Fruit fly (Drosophila melanogaster) whole organism, embryonic: ENCODE data around the gene Cyp1.

ENCODE experiments used
- Abd-B ChIP-seq: fragments of 200-800 bp; sonication (Bioruptor generic); optimal IDR thresholded peaks from 2 replicates; lab custom pipeline; 2018; ENCODE audit warnings: missing biosample characterization, mild to moderate bottlenecking, missing genetic modification characterization, moderate library complexity
- Adf1 ChIP-seq: fragments of 200-800 bp; sonication (Bioruptor generic); IDR thresholded peaks from 2 replicates; pipeline ENCODE4 v1.3.6; 2022; ENCODE audit warnings: missing biosample characterization, missing genetic modification characterization
- CG10267 ChIP-seq: fragments of 200-800 bp; sonication (Bioruptor generic); optimal IDR thresholded peaks from 2 replicates; lab custom pipeline; 2018; ENCODE audit warnings: missing biosample characterization, mild to moderate bottlenecking, missing genetic modification characterization, moderate library complexity
- CG10979 ChIP-seq: fragments of 200-800 bp; sonication (Bioruptor generic); optimal IDR thresholded peaks from 2 replicates; lab custom pipeline; 2018; ENCODE audit warnings: missing biosample characterization, mild to moderate bottlenecking, missing genetic modification characterization, moderate library complexity
- CG11695 ChIP-seq: fragments of 200-800 bp; sonication (Bioruptor generic); IDR thresholded peaks from 3 replicates; pipeline ENCODE4 v1.3.6; 2022; ENCODE audit warnings: missing biosample characterization, missing genetic modification characterization
- CG15696 ChIP-seq: fragments of 200-800 bp; sonication (Bioruptor generic); optimal IDR thresholded peaks from 2 replicates; lab custom pipeline; 2019; ENCODE audit warnings: missing biosample characterization, mild to moderate bottlenecking, missing genetic modification characterization, moderate library complexity
- CG1602 ChIP-seq: fragments of 200-800 bp; sonication (Bioruptor generic); optimal IDR thresholded peaks from 3 replicates; lab custom pipeline; 2016; ENCODE audit warnings: missing biosample characterization, missing genetic modification characterization
- CG1647 ChIP-seq: fragments of 200-800 bp; sonication (Bioruptor generic); optimal IDR thresholded peaks from 3 replicates; lab custom pipeline; 2016; ENCODE audit warnings: missing biosample characterization, missing genetic modification characterization
- CG17186 ChIP-seq: fragments of 200-800 bp; sonication (Bioruptor generic); optimal IDR thresholded peaks from 3 replicates; lab custom pipeline; 2017; ENCODE audit warnings: missing biosample characterization, missing genetic modification reagents, missing genetic modification characterization
- CG17568 ChIP-seq: fragments of 200-800 bp; sonication (Bioruptor generic); optimal IDR thresholded peaks from 2 replicates; lab custom pipeline; 2018; ENCODE audit warnings: missing biosample characterization, mild to moderate bottlenecking, missing genetic modification characterization, moderate library complexity
- CG17829 ChIP-seq: fragments of 200-800 bp; optimal IDR thresholded peaks from 2 replicates; lab custom pipeline; 2019; ENCODE audit warnings: missing biosample characterization, mild to moderate bottlenecking, missing genetic modification characterization, moderate library complexity
- CG2678 ChIP-seq: fragments of 200-800 bp; sonication (Bioruptor generic); optimal IDR thresholded peaks from 3 replicates; lab custom pipeline; 2019; ENCODE audit warnings: missing biosample characterization, mild to moderate bottlenecking, missing genetic modification characterization, moderate library complexity
- CG3163 ChIP-seq: fragments of 200-800 bp; sonication (Bioruptor generic); optimal IDR thresholded peaks from 3 replicates; lab custom pipeline; 2016; ENCODE audit warnings: missing biosample characterization, missing genetic modification characterization
- CG32767 ChIP-seq: fragments of 200-800 bp; sonication (Bioruptor generic); IDR thresholded peaks from 2 replicates; pipeline ENCODE4 v1.3.6; 2022; ENCODE audit warnings: missing biosample characterization, missing genetic modification characterization
- CG33213 ChIP-seq: fragments of 200-800 bp; sonication (Bioruptor generic); optimal IDR thresholded peaks from 3 replicates; lab custom pipeline; 2016; ENCODE audit warnings: missing biosample characterization, missing genetic modification characterization
- CG34224 ChIP-seq: fragments of 200-800 bp; sonication (Bioruptor generic); IDR thresholded peaks from 3 replicates; pipeline ENCODE4 v1.3.6; 2022; ENCODE audit warnings: missing biosample characterization, missing genetic modification characterization; ENCODE audit not compliant: partially characterized antibody
- CG4820 ChIP-seq: fragments of 200-800 bp; sonication (Bioruptor generic); optimal IDR thresholded peaks from 3 replicates; lab custom pipeline; 2016; ENCODE audit warnings: missing biosample characterization, missing genetic modification characterization
- CG6254 ChIP-seq: fragments of 200-800 bp; sonication (Bioruptor generic); optimal IDR thresholded peaks from 3 replicates; lab custom pipeline; 2017; ENCODE audit warnings: mild to moderate bottlenecking, missing biosample characterization, missing genetic modification reagents, missing genetic modification characterization
- CG9609 ChIP-seq: fragments of 200-800 bp; sonication (Bioruptor generic); optimal IDR thresholded peaks from 3 replicates; lab custom pipeline; 2016; ENCODE audit warnings: missing biosample characterization, missing genetic modification characterization
- CG9876 ChIP-seq: fragments of 200-800 bp; sonication (Bioruptor generic); optimal IDR thresholded peaks from 2 replicates; lab custom pipeline; 2016; ENCODE audit warnings: missing biosample characterization, missing genetic modification characterization
- CHES-1-like ChIP-seq: fragments of 200-800 bp; sonication (Bioruptor generic); optimal IDR thresholded peaks from 2 replicates; lab custom pipeline; 2016; ENCODE audit warnings: missing biosample characterization, missing genetic modification characterization
- Dfd ChIP-seq, 2 experiments: fragments of >200 bp; optimal IDR thresholded peaks; 2 replicates each; lab custom pipeline; 2017; ENCODE audit warnings: missing biosample characterization in 2 of 2, missing genetic modification characterization in 2 of 2
- Dp ChIP-seq: fragments of 200-800 bp; sonication (Bioruptor generic); optimal IDR thresholded peaks from 2 replicates; lab custom pipeline; 2018; ENCODE audit warnings: missing biosample characterization, mild to moderate bottlenecking, missing genetic modification characterization, moderate library complexity
- Dref ChIP-seq: fragments of 200-800 bp; sonication (Bioruptor generic); IDR thresholded peaks from 2 replicates; pipeline ENCODE4 v1.3.6; 2022; ENCODE audit warnings: missing biosample characterization, missing genetic modification characterization
- H2.0 ChIP-seq: fragments of 200-800 bp; sonication (Bioruptor generic); IDR thresholded peaks from 2 replicates; pipeline ENCODE4 v1.3.6; 2022; ENCODE audit warnings: missing biosample characterization, missing genetic modification characterization
- Hmr ChIP-seq: fragments of 200-800 bp; sonication (Bioruptor generic); optimal IDR thresholded peaks from 3 replicates; lab custom pipeline; 2017; ENCODE audit warnings: mild to moderate bottlenecking, missing biosample characterization, missing genetic modification reagents, missing genetic modification characterization
- MESR4 ChIP-seq: fragments of 200-800 bp; sonication (Bioruptor generic); optimal IDR thresholded peaks from 2 replicates; lab custom pipeline; 2018; ENCODE audit warnings: missing biosample characterization, mild to moderate bottlenecking, missing genetic modification characterization, moderate library complexity
- Meics ChIP-seq: fragments of 200-800 bp; sonication (Bioruptor generic); optimal IDR thresholded peaks from 2 replicates; lab custom pipeline; 2017; ENCODE audit warnings: missing biosample characterization, mild to moderate bottlenecking, missing genetic modification characterization
- Sin3A ChIP-seq: fragments of >200 bp; optimal IDR thresholded peaks from 2 replicates; lab custom pipeline; 2018
- abd-A ChIP-seq: fragments of 200-800 bp; sonication (Bioruptor generic); optimal IDR thresholded peaks from 3 replicates; lab custom pipeline; 2019; ENCODE audit warnings: missing biosample characterization, mild to moderate bottlenecking, missing genetic modification characterization, moderate library complexity
- bcd ChIP-seq: fragments of 200-800 bp; sonication (Bioruptor generic); optimal IDR thresholded peaks from 2 replicates; lab custom pipeline; 2017; ENCODE audit warnings: missing biosample characterization, mild to moderate bottlenecking, missing genetic modification characterization
- bowl ChIP-seq: fragments of 200-800 bp; sonication (Bioruptor generic); IDR thresholded peaks from 2 replicates; pipeline ENCODE4 v1.3.6; 2022; ENCODE audit warnings: missing biosample characterization, missing genetic modification characterization
- bsh ChIP-seq, 2 experiments: fragments of 200-800 bp; sonication (Bioruptor generic); optimal IDR thresholded peaks; 2 replicates each; lab custom pipeline; 2017 to 2018; ENCODE audit warnings: mild to moderate bottlenecking in 2 of 2, missing biosample characterization in 2 of 2, missing genetic modification characterization in 2 of 2, moderate library complexity in 1 of 2
- chm ChIP-seq: fragments of 200-800 bp; sonication (Bioruptor generic); IDR thresholded peaks from 2 replicates; pipeline ENCODE4 v1.3.6; 2022; ENCODE audit warnings: missing biosample characterization, missing genetic modification characterization
- eyg ChIP-seq: fragments of 200-800 bp; sonication (Bioruptor generic); optimal IDR thresholded peaks from 3 replicates; lab custom pipeline; 2016; ENCODE audit warnings: missing biosample characterization, missing genetic modification characterization
- ftz-f1 ChIP-seq: fragments of 200-800 bp; sonication (Bioruptor generic); optimal IDR thresholded peaks from 2 replicates; lab custom pipeline; 2016; ENCODE audit warnings: missing biosample characterization, missing genetic modification characterization
- gce ChIP-seq: fragments of 200-800 bp; sonication (Bioruptor generic); IDR thresholded peaks from 3 replicates; pipeline ENCODE4 v1.3.6; 2022; ENCODE audit warnings: missing biosample characterization, missing genetic modification characterization
- grau ChIP-seq: fragments of 200-800 bp; optimal IDR thresholded peaks from 3 replicates; lab custom pipeline; 2019; ENCODE audit warnings: missing biosample characterization, mild to moderate bottlenecking, missing genetic modification characterization, moderate library complexity
- her ChIP-seq: fragments of 200-800 bp; sonication (Bioruptor generic); optimal IDR thresholded peaks from 2 replicates; lab custom pipeline; 2016; ENCODE audit warnings: missing biosample characterization, missing genetic modification characterization
- jumu ChIP-seq: fragments of 200-800 bp; sonication (Bioruptor generic); optimal IDR thresholded peaks from 3 replicates; lab custom pipeline; 2016; ENCODE audit warnings: missing biosample characterization, missing genetic modification characterization
- mirr ChIP-seq: fragments of 200-800 bp; sonication (Bioruptor generic); optimal IDR thresholded peaks from 3 replicates; lab custom pipeline; 2018; ENCODE audit warnings: missing biosample characterization, mild to moderate bottlenecking, missing genetic modification characterization
- nerfin-1 ChIP-seq: fragments of 200-800 bp; sonication (Bioruptor generic); optimal IDR thresholded peaks from 3 replicates; lab custom pipeline; 2019; ENCODE audit warnings: missing biosample characterization, mild to moderate bottlenecking, missing genetic modification characterization, moderate library complexity
- onecut ChIP-seq: fragments of 200-800 bp; sonication (Bioruptor generic); IDR thresholded peaks from 2 replicates; pipeline ENCODE4 v1.3.6; 2022; ENCODE audit warnings: missing biosample characterization, missing genetic modification characterization
- pan ChIP-seq, 4 experiments: fragments of >200 bp in 3 of 4; fragments of 200-800 bp in 1 of 4; sonication (Bioruptor generic) in 1 of 4; optimal IDR thresholded peaks in 3 of 4; IDR thresholded peaks in 1 of 4; 2 replicates each; pipeline versions ENCODE4 v1.3.6 to Lab custom; 2017 to 2022; ENCODE audit warnings: missing biosample characterization in 2 of 4, missing genetic modification characterization in 2 of 4, mixed read lengths in 1 of 4
- rib ChIP-seq: fragments of 200-800 bp; sonication (Bioruptor generic); IDR thresholded peaks from 2 replicates; pipeline ENCODE4 v1.3.6; 2022; ENCODE audit warnings: missing biosample characterization, missing genetic modification characterization
- ro ChIP-seq: fragments of 200-800 bp; sonication (Bioruptor generic); IDR thresholded peaks from 2 replicates; pipeline ENCODE4 v1.3.6; 2022; ENCODE audit warnings: missing biosample characterization, missing genetic modification characterization
- sens ChIP-seq: fragments of 200-800 bp; sonication (Bioruptor generic); peaks from one replicate; lab custom pipeline; 2016; ENCODE audit warnings: missing biosample characterization, missing genetic modification characterization
- so ChIP-seq: fragments of 200-800 bp; sonication (Bioruptor generic); IDR thresholded peaks from 3 replicates; pipeline ENCODE4 v1.3.6; 2022; ENCODE audit warnings: missing biosample characterization, missing genetic modification characterization
- trem ChIP-seq: fragments of 200-800 bp; optimal IDR thresholded peaks from 3 replicates; lab custom pipeline; 2019; ENCODE audit warnings: missing biosample characterization, mild to moderate bottlenecking, missing genetic modification characterization, moderate library complexity
- zf30C ChIP-seq: fragments of 200-800 bp; sonication (Bioruptor generic); optimal IDR thresholded peaks from 3 replicates; lab custom pipeline; 2018; ENCODE audit warnings: missing biosample characterization, mild to moderate bottlenecking, missing genetic modification characterization

The Cyp1 gene

DNA sequence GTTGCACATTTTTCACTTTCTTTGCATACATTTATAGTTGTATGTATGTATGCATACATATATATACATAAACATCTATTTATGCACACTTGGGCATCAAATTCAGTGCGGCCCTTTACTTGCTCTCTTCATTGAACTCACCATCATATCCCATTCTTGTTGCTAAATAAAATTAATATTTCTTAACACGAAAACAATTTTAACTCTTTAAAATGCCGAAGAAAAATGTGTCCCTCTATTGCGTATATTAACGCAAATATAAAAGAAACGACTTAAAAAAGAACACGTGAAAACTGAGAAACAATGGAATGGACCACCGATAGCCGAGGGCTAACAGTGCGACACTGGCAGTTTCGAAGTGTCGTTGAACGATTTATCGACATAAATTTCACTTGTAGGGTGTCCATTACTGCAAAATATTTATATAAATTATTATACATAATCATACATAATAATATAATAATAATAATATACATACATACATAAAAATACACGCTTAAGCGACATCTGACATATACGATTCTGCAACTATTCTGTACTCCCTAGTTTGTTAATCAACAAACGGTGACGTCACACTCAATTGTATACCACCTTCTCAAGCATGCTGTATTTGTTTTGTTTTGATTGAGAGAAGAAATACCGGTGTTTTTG lies 38.6 kb upstream of the Cyp1 start, which contains the start of the genes U2af50 and PIG-Q (continued):
- TF ChIP-seq Abd-B (GFP tag; lab: Kevin White, UChicago) (peak; percentile 96), grau (tag; lab: Kevin White, UChicago) (peak; percentile 95), gce (GFP tag; lab: Robert Waterston, UW) (no peak; the same call in 2 of the 3 replicates), CG17186 (peak; percentile 42), CG6254 (peak; percentile 86), ro (peak; percentile 82), chm (GFP tag; lab: Robert Waterston, UW) (no peak), jumu (peak; percentile 32), Adf1 (GFP tag; lab: Robert Waterston, UW) (peak; percentile 63), CG10979 (peak; percentile 92), bcd (GFP tag; lab: Kevin White, UChicago) (peak; percentile 93), Dfd (GFP tag; optimal IDR thresholded peaks at IDR 0.05; lab: Kevin White, UChicago) (no peak), Hmr (GFP tag; lab: Kevin White, UChicago) (no peak), CHES-1-like (GFP tag; lab: Kevin White, UChicago) (peak; percentile 63), eyg (GFP tag; lab: Kevin White, UChicago) (peak; percentile 16), CG11695 (GFP tag; lab: Robert Waterston, UW) (peak; percentile 90), CG9876 (GFP tag; lab: Kevin White, UChicago) (peak; percentile 48), Meics (peak; percentile 92), abd-A (tag; lab: Kevin White, UChicago) (no peak), trem (tag; lab: Kevin White, UChicago) (peak; percentile 94), pan (optimal IDR thresholded peaks at IDR 0.05; lab: Kevin White, UChicago) (no peak), pan (GFP tag; optimal IDR thresholded peaks at IDR 0.05 in 1 of 2, IDR thresholded peaks at IDR 0.05 in 1 of 2) (peak in 1 of 2 experiments; percentile 92), CG9609 (GFP tag; lab: Kevin White, UChicago) (peak; percentile 66), MESR4 (GFP tag; lab: Kevin White, UChicago) (peak; percentile 49), H2.0 (GFP tag; lab: Robert Waterston, UW) (peak; percentile 90), CG34224 (no peak), CG32767 (GFP tag; lab: Robert Waterston, UW) (peak; percentile 90), ftz-f1 (GFP tag; lab: Kevin White, UChicago) (no peak), CG1647 (GFP tag; lab: Kevin White, UChicago) (peak; percentile 43), bsh (GFP tag; optimal IDR thresholded peaks at IDR 0.05; lab: Kevin White, UChicago) (peak; percentile 77 to 96), CG17568 (GFP tag; lab: Kevin White, UChicago) (no peak), nerfin-1 (tag; lab: Kevin White, UChicago) (peak; percentile 90), zf30C (peak; percentile 1), CG4820 (peak; percentile 86), Dp (GFP tag; lab: Kevin White, UChicago) (peak; percentile 17), CG1602 (peak; percentile 90), CG10267 (peak; percentile 87), so (GFP tag; lab: Robert Waterston, UW) (peak; percentile 93; the same call in 2 of the 3 replicates), mirr (GFP tag; lab: Kevin White, UChicago) (no peak), rib (GFP tag; lab: Robert Waterston, UW) (peak; percentile 70), CG15696 (tag; lab: Kevin White, UChicago) (peak; percentile 92), onecut (GFP tag; lab: Robert Waterston, UW) (peak; percentile 83), sens (GFP tag; lab: Kevin White, UChicago) (peak; percentile 96), bowl (GFP tag; lab: Robert Waterston, UW) (peak; percentile 64; the same call in 1 of the 2 replicates), Dref (peak; percentile 74), CG17829 (peak; percentile 95), her (GFP tag; lab: Kevin White, UChicago) (no peak), CG2678 (tag; lab: Kevin White, UChicago) (peak; percentile 95), Sin3A (no peak), CG33213 (GFP tag; lab: Kevin White, UChicago) (peak; percentile 32), CG3163 (GFP tag; lab: Kevin White, UChicago) (peak; percentile 32)
